Worm (Caenorhabditis elegans): ENCODE data around the gene odr-8.
A peak's percentile ranks its signal among the peaks of the same experiment; 100 is the strongest.

The odr-8 gene

DNA sequence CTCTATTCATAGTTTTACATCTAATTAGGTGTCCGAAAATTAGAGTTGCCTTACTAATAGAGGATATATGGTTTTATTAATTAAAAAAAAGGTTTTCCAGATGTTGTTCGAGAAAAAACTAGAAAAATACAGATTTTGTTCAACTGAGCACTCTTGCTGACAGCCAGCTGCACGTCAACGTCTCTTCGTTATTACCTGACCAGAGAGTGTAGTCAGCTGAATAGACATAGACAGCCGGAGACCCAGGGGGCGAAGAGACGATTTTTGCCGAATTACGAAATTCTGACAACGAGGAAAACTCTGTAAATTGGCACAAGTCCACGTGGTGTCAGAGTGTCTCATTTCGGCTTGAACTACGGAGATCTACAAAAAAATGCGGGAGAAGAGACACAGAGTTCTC, 36.1 kb upstream of the odr-8 start:
- TF ChIP-seq nhr-21 (tag; optimal IDR thresholded peaks at IDR 0.05) = no peak
- no peak for TF ChIP-seq nhr-23 (tag; optimal IDR thresholded peaks at IDR 0.05)
- TF ChIP-seq fos-1 (tag; optimal IDR thresholded peaks at IDR 0.05) = peak; percentile 22
- peak; percentile 38 for TF ChIP-seq unc-55 (GFP tag; optimal IDR thresholded peaks at IDR 0.05)
- no peak for TF ChIP-seq unc-39 (tag; optimal IDR thresholded peaks at IDR 0.05)
- peak; percentile 11 for TF ChIP-seq gmeb-1 (tag; optimal IDR thresholded peaks at IDR 0.05)
- peak; percentile 52 for TF ChIP-seq nhr-129 (tag; optimal IDR thresholded peaks at IDR 0.05)
- TF ChIP-seq crh-2 (tag; optimal IDR thresholded peaks at IDR 0.05) = peak; percentile 22
- peak in 1 of 2 experiments; percentile 18 for TF ChIP-seq lsy-2 (tag; optimal IDR thresholded peaks at IDR 0.05)

ce11 chrIV:6613296-6613695, 30.8 kb upstream of the odr-8 start, which contains the start of gene drh-1:
TSS of gene drh-1 (minus strand) at chrIV:6613353.
- TF ChIP-seq nhr-77 (tag; optimal IDR thresholded peaks at IDR 0.05) = no peak
- TF ChIP-seq C34F6.9 (tag; optimal IDR thresholded peaks at IDR 0.05) = peak; percentile 51
- TF ChIP-seq ztf-4 (tag; optimal IDR thresholded peaks at IDR 0.05) = no peak
- no peak for TF ChIP-seq ceh-82 (tag; optimal IDR thresholded peaks at IDR 0.05)
- TF ChIP-seq mbf-1 (tag; optimal IDR thresholded peaks at IDR 0.05) = no peak
- TF ChIP-seq nhr-10 (tag; optimal IDR thresholded peaks at IDR 0.05) = no peak
- TF ChIP-seq lin-13 (GFP tag; optimal IDR thresholded peaks at IDR 0.05) = no peak
- TF ChIP-seq unc-55 (GFP tag; optimal IDR thresholded peaks at IDR 0.05) = no peak
- no peak for TF ChIP-seq nhr-237 (tag; optimal IDR thresholded peaks at IDR 0.05)
- TF ChIP-seq peb-1 (tag; optimal IDR thresholded peaks at IDR 0.05) = no peak
- no peak for TF ChIP-seq nhr-12 (tag; optimal IDR thresholded peaks at IDR 0.05)
- no peak for TF ChIP-seq Y55F3AM.14 (GFP tag; optimal IDR thresholded peaks at IDR 0.05)
- no peak for TF ChIP-seq ztf-1 (GFP tag; conservative IDR thresholded peaks at IDR 0.05)
- no peak for TF ChIP-seq nhr-21 (tag; optimal IDR thresholded peaks at IDR 0.05)
- TF ChIP-seq unc-62 (GFP tag; optimal IDR thresholded peaks at IDR 0.05) = no peak
- TF ChIP-seq lsy-2 (tag; optimal IDR thresholded peaks at IDR 0.05) = peak in 1 of 2 experiments; percentile 64
- no peak for TF ChIP-seq nhr-23 (tag; optimal IDR thresholded peaks at IDR 0.05)

DNA sequence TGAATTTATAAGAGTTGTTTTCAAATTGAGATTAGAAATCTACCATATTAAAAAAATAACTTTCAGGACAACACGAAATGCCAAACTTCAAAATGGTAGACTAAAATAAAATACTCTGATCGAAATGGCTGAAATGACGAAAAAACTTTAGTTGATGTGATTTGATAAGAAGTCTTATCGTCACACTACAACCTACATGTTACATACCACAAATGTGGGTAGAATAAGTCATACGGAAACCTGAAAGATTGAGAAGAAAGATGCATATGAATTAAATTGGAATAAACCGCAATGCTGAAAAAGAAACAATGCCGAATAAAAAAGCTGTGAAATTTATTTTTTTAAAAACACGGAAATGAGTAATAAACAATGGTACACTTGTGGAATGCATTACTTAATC, 24.6 kb upstream of the odr-8 start:
- TF ChIP-seq crh-2 (tag; optimal IDR thresholded peaks at IDR 0.05) (no peak), fos-1 (tag; optimal IDR thresholded peaks at IDR 0.05) (peak; percentile 18)

- TF ChIP-seq ZK546.5 (tag; optimal IDR thresholded peaks at IDR 0.05) (no peak), C34F6.9 (tag; optimal IDR thresholded peaks at IDR 0.05) (peak; percentile 10), nhr-25 (tag; optimal IDR thresholded peaks at IDR 0.05) (peak; percentile 17)
Measured at ce11 chrIV:6606587-6606986, 24.1 kb upstream of the odr-8 start.

ce11 chrIV:6605863-6606262, 23.4 kb upstream of the odr-8 start, which contains the start of gene nstp-2:
TSS of gene nstp-2 (minus strand) at chrIV:6606188.
- TF ChIP-seq alr-1 (tag; optimal IDR thresholded peaks at IDR 0.05) (no peak), dmd-4 (tag; optimal IDR thresholded peaks at IDR 0.05) (no peak), unc-55 (GFP tag; optimal IDR thresholded peaks at IDR 0.05) (no peak), unc-39 (tag; optimal IDR thresholded peaks at IDR 0.05) (no peak), sma-3 (GFP tag; optimal IDR thresholded peaks at IDR 0.05) (no peak), lin-39 (tag; optimal IDR thresholded peaks at IDR 0.05) (no peak), ceh-16 (tag; optimal IDR thresholded peaks at IDR 0.05) (no peak), sem-4 (tag; optimal IDR thresholded peaks at IDR 0.05) (no peak), elt-3 (tag; optimal IDR thresholded peaks at IDR 0.05) (no peak), mdl-1 (tag; optimal IDR thresholded peaks at IDR 0.05) (no peak), nhr-11 (tag; optimal IDR thresholded peaks at IDR 0.05) (no peak), nhr-10 (tag; optimal IDR thresholded peaks at IDR 0.05) (no peak), gmeb-1 (tag; optimal IDR thresholded peaks at IDR 0.05) (no peak)

DNA sequence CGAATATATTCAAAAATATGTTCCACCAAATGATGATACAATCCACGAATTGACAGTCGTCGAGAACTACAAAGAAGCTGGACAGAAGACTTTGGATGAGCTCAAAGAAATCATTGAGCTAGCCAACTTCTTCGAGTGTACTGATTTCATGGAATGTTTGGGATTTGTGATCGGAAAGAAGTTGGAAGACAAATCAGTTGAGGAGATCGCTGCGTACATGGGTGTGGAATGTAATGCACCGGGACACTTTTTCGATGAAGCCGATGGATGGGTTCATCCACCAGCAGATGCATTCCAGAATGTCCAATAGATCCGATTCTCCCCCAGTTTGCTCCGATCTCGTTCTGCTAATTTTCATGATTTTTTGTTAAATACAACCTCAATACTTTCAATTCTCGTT, 21.0 kb upstream of the odr-8 start:
- TF ChIP-seq aly-2 (tag; optimal IDR thresholded peaks at IDR 0.05) (no peak), mbf-1 (tag; optimal IDR thresholded peaks at IDR 0.05) (no peak), sma-9 (GFP tag; optimal IDR thresholded peaks at IDR 0.05) (peak; percentile 15), sma-9 (tag; optimal IDR thresholded peaks at IDR 0.05) (no peak), nhr-6 (tag; optimal IDR thresholded peaks at IDR 0.05) (no peak), nhr-11 (tag; optimal IDR thresholded peaks at IDR 0.05) (no peak)

Measured in whole organism, L2 larva.